Fruit fly (Drosophila melanogaster) whole organism, embryonic: ENCODE results near the gene CG4629.

Experiments used
- BtbVII ChIP-seq: fragments of 200-800 bp; sonication (Bioruptor generic); optimal IDR thresholded peaks from 3 replicates; lab custom pipeline; 2017; ENCODE audit warnings: missing biosample characterization, mild to moderate bottlenecking, missing genetic modification characterization
- C15 ChIP-seq: fragments of 200-800 bp; sonication (Bioruptor generic); IDR thresholded peaks from 3 replicates; pipeline ENCODE4 v1.3.6; 2022; ENCODE audit warnings: missing biosample characterization, missing genetic modification characterization
- CG10147 ChIP-seq: fragments of 200-800 bp; sonication (Bioruptor generic); optimal IDR thresholded peaks from 2 replicates; lab custom pipeline; 2019; ENCODE audit warnings: missing biosample characterization, mild to moderate bottlenecking, missing genetic modification characterization, moderate library complexity
- CG11085 ChIP-seq: fragments of 200-800 bp; sonication (Bioruptor generic); IDR thresholded peaks from 2 replicates; pipeline ENCODE4 v1.3.6; 2022; ENCODE audit warnings: missing biosample characterization, missing genetic modification characterization
- CG11247 ChIP-seq: fragments of 200-800 bp; sonication (Bioruptor generic); IDR thresholded peaks from 2 replicates; pipeline ENCODE4 v1.3.6; 2022; ENCODE audit warnings: missing biosample characterization, missing genetic modification characterization
- CG12104 ChIP-seq: fragments of 200-800 bp; sonication (Bioruptor generic); optimal IDR thresholded peaks from 3 replicates; lab custom pipeline; 2016; ENCODE audit warnings: missing biosample characterization, missing genetic modification characterization
- CG14860 ChIP-seq: fragments of 200-800 bp; sonication (Bioruptor generic); IDR thresholded peaks from 3 replicates; pipeline ENCODE4 v1.3.6; 2022; ENCODE audit warnings: missing biosample characterization, missing genetic modification characterization; ENCODE audit not compliant: partially characterized antibody
- CG1603 ChIP-seq: fragments of 200-800 bp; sonication (Bioruptor generic); optimal IDR thresholded peaks from 2 replicates; lab custom pipeline; 2019; ENCODE audit warnings: missing biosample characterization, mild to moderate bottlenecking, missing genetic modification characterization, moderate library complexity
- CG17385 ChIP-seq: fragments of 200-800 bp; sonication (Bioruptor generic); optimal IDR thresholded peaks from 3 replicates; lab custom pipeline; 2018; ENCODE audit warnings: missing biosample characterization, mild to moderate bottlenecking, missing genetic modification characterization
- CG17829 ChIP-seq: fragments of 200-800 bp; optimal IDR thresholded peaks from 2 replicates; lab custom pipeline; 2019; ENCODE audit warnings: missing biosample characterization, mild to moderate bottlenecking, missing genetic modification characterization, moderate library complexity
- CG17912 ChIP-seq: fragments of 200-800 bp; sonication (Bioruptor generic); optimal IDR thresholded peaks from 2 replicates; lab custom pipeline; 2018; ENCODE audit warnings: missing biosample characterization, mild to moderate bottlenecking, missing genetic modification characterization
- CG1792 ChIP-seq: fragments of 200-800 bp; sonication (Bioruptor generic); optimal IDR thresholded peaks from 2 replicates; lab custom pipeline; 2016; ENCODE audit warnings: missing biosample characterization, missing genetic modification characterization
- CG2120 ChIP-seq: fragments of 200-800 bp; sonication (Bioruptor generic); optimal IDR thresholded peaks from 3 replicates; lab custom pipeline; 2016; ENCODE audit warnings: missing biosample characterization, missing genetic modification characterization
- CG2889 ChIP-seq: fragments of 200-800 bp; sonication (Bioruptor generic); IDR thresholded peaks from 3 replicates; pipeline ENCODE4 v1.3.6; 2022; ENCODE audit warnings: missing biosample characterization, missing genetic modification characterization
- CG30020 ChIP-seq: fragments of 200-800 bp; optimal IDR thresholded peaks from 2 replicates; lab custom pipeline; 2019; ENCODE audit warnings: missing biosample characterization, mild to moderate bottlenecking, missing genetic modification characterization, moderate library complexity
- CG31388 ChIP-seq: fragments of 200-800 bp; sonication (Bioruptor generic); optimal IDR thresholded peaks from 2 replicates; lab custom pipeline; 2016; ENCODE audit warnings: missing biosample characterization, missing genetic modification characterization
- CG31441 ChIP-seq: fragments of 200-800 bp; sonication (Bioruptor generic); IDR thresholded peaks from 2 replicates; pipeline ENCODE4 v1.3.6; 2022; ENCODE audit warnings: missing biosample characterization, missing genetic modification characterization
- CG3281 ChIP-seq: fragments of 200-800 bp; sonication (Bioruptor generic); optimal IDR thresholded peaks from 3 replicates; lab custom pipeline; 2017; ENCODE audit warnings: missing biosample characterization, mild to moderate bottlenecking, missing genetic modification characterization
- CG3407 ChIP-seq: fragments of 200-800 bp; sonication (Bioruptor generic); optimal IDR thresholded peaks from 2 replicates; lab custom pipeline; 2018; ENCODE audit warnings: missing biosample characterization, mild to moderate bottlenecking, missing genetic modification characterization
- CG6765 ChIP-seq: fragments of 200-800 bp; sonication (Bioruptor generic); optimal IDR thresholded peaks from 3 replicates; lab custom pipeline; 2017; ENCODE audit warnings: missing biosample characterization, mild to moderate bottlenecking, missing genetic modification characterization
- CG7839 ChIP-seq: fragments of 200-800 bp; sonication (Bioruptor generic); optimal IDR thresholded peaks from 3 replicates; lab custom pipeline; 2018; ENCODE audit warnings: missing biosample characterization, mild to moderate bottlenecking, missing genetic modification characterization, moderate library complexity
- CG8944 ChIP-seq: fragments of 200-800 bp; sonication (Bioruptor generic); optimal IDR thresholded peaks from 3 replicates; lab custom pipeline; 2016; ENCODE audit warnings: missing biosample characterization, missing genetic modification characterization
- CG9609 ChIP-seq: fragments of 200-800 bp; sonication (Bioruptor generic); optimal IDR thresholded peaks from 3 replicates; lab custom pipeline; 2016; ENCODE audit warnings: missing biosample characterization, missing genetic modification characterization
- CG9932 ChIP-seq: fragments of 200-800 bp; sonication (Bioruptor generic); IDR thresholded peaks from 2 replicates; pipeline ENCODE4 v1.3.6; 2022; ENCODE audit warnings: missing biosample characterization, missing genetic modification characterization
- D ChIP-seq, 2 experiments: fragments of 200-800 bp in 1 of 2; fragments of >200 bp in 1 of 2; sonication (Bioruptor generic) in 1 of 2; optimal IDR thresholded peaks; 2 replicates in 1 of 2; 3 replicates in 1 of 2; lab custom pipeline; 2017; ENCODE audit warnings: mild to moderate bottlenecking in 1 of 2, missing biosample characterization in 1 of 2, missing genetic modification characterization in 1 of 2, missing genetic modification reagents in 1 of 2
- Dad ChIP-seq: fragments of 200-800 bp; sonication (Bioruptor generic); optimal IDR thresholded peaks from 3 replicates; lab custom pipeline; 2016; ENCODE audit warnings: missing biosample characterization, missing genetic modification characterization
- GATAe ChIP-seq: fragments of 200-800 bp; sonication (Bioruptor generic); conservative IDR thresholded peaks from 2 replicates; pipeline ENCODE4 v1.3.6; 2022; ENCODE audit warnings: missing biosample characterization, missing genetic modification characterization
- H15 ChIP-seq: fragments of 200-800 bp; sonication (Bioruptor generic); IDR thresholded peaks from 3 replicates; pipeline ENCODE4 v1.3.6; 2022; ENCODE audit warnings: missing biosample characterization, missing genetic modification characterization
- Hey ChIP-seq: fragments of 200-800 bp; sonication (Bioruptor generic); optimal IDR thresholded peaks from 3 replicates; lab custom pipeline; 2018; ENCODE audit warnings: missing biosample characterization, mild to moderate bottlenecking, missing genetic modification characterization
- Mes4 ChIP-seq: fragments of 200-800 bp; sonication (Bioruptor generic); optimal IDR thresholded peaks from 2 replicates; lab custom pipeline; 2016; ENCODE audit warnings: missing biosample characterization, missing genetic modification characterization
- NC2α ChIP-seq: fragments of 200-800 bp; sonication (Bioruptor generic); optimal IDR thresholded peaks from 2 replicates; lab custom pipeline; 2016; ENCODE audit warnings: missing biosample characterization, missing genetic modification characterization
- Neu2 ChIP-seq: fragments of 200-800 bp; sonication (Bioruptor generic); optimal IDR thresholded peaks from 3 replicates; lab custom pipeline; 2016; ENCODE audit warnings: missing biosample characterization, missing genetic modification characterization, borderline replicate concordance
- Poxn ChIP-seq: fragments of 200-800 bp; sonication (Bioruptor generic); IDR thresholded peaks from 2 replicates; pipeline ENCODE4 v1.3.6; 2022; ENCODE audit warnings: missing biosample characterization, missing genetic modification characterization
- Six4 ChIP-seq: fragments of 200-800 bp; sonication (Bioruptor generic); optimal IDR thresholded peaks from 2 replicates; lab custom pipeline; 2016; ENCODE audit warnings: missing biosample characterization, missing genetic modification characterization
- Stat92E ChIP-seq, 3 experiments: fragments of >200 bp in 2 of 3; fragments of 200-800 bp in 1 of 3; sonication (Bioruptor generic) in 1 of 3; optimal IDR thresholded peaks; 2 replicates each; lab custom pipeline; 2017 to 2019; ENCODE audit warnings: missing biosample characterization in 3 of 3, missing genetic modification characterization in 3 of 3, mild to moderate bottlenecking in 1 of 3, moderate library complexity in 1 of 3
- Tbp ChIP-seq: fragments of >200 bp; optimal IDR thresholded peaks from 2 replicates; lab custom pipeline; 2018; ENCODE audit warnings: missing biosample characterization, missing genetic modification characterization
- az2 ChIP-seq: fragments of 200-800 bp; sonication (Bioruptor generic); optimal IDR thresholded peaks from 3 replicates; lab custom pipeline; 2016; ENCODE audit warnings: missing biosample characterization, missing genetic modification characterization
- br ChIP-seq: fragments of >200 bp; optimal IDR thresholded peaks from 2 replicates; lab custom pipeline; 2017
- dm ChIP-seq: fragments of 200-800 bp; sonication (Bioruptor generic); optimal IDR thresholded peaks from 3 replicates; lab custom pipeline; 2016; ENCODE audit warnings: missing biosample characterization, missing genetic modification characterization
- eve ChIP-seq, 2 experiments: fragments of >200 bp; optimal IDR thresholded peaks; 2 replicates each; lab custom pipeline; 2017; ENCODE audit warnings: missing biosample characterization in 2 of 2, missing genetic modification characterization in 2 of 2
- fd64A ChIP-seq: fragments of 200-800 bp; sonication (Bioruptor generic); optimal IDR thresholded peaks from 3 replicates; lab custom pipeline; 2018; ENCODE audit warnings: missing biosample characterization, mild to moderate bottlenecking, missing genetic modification characterization
- kay ChIP-seq: fragments of 200-800 bp; sonication (Bioruptor generic); optimal IDR thresholded peaks from 2 replicates; lab custom pipeline; 2016; ENCODE audit warnings: missing biosample characterization, missing genetic modification characterization
- knrl ChIP-seq: fragments of 200-800 bp; sonication (Bioruptor generic); IDR thresholded peaks from 3 replicates; pipeline ENCODE4 v1.3.6; 2022; ENCODE audit warnings: missing biosample characterization, missing genetic modification characterization; ENCODE audit not compliant: partially characterized antibody
- mam ChIP-seq: fragments of 200-800 bp; sonication (Bioruptor generic); optimal IDR thresholded peaks from 3 replicates; lab custom pipeline; 2016; ENCODE audit warnings: missing biosample characterization, missing genetic modification characterization
- oc ChIP-seq: fragments of 200-800 bp; sonication (Bioruptor generic); optimal IDR thresholded peaks from 2 replicates; lab custom pipeline; 2018; ENCODE audit warnings: missing biosample characterization, mild to moderate bottlenecking, missing genetic modification characterization, moderate library complexity
- repo ChIP-seq: fragments of 200-800 bp; sonication (Bioruptor generic); optimal IDR thresholded peaks from 2 replicates; lab custom pipeline; 2016; ENCODE audit warnings: missing biosample characterization, missing genetic modification characterization
- run ChIP-seq: fragments of 200-800 bp; sonication (Bioruptor generic); optimal IDR thresholded peaks from 3 replicates; lab custom pipeline; 2018; ENCODE audit warnings: missing biosample characterization, mild to moderate bottlenecking, missing genetic modification characterization
- schlank ChIP-seq: fragments of 200-800 bp; sonication (Bioruptor generic); optimal IDR thresholded peaks from 2 replicates; lab custom pipeline; 2018; ENCODE audit warnings: missing biosample characterization, mild to moderate bottlenecking, missing genetic modification characterization
- sens ChIP-seq: fragments of 200-800 bp; sonication (Bioruptor generic); peaks from one replicate; lab custom pipeline; 2016; ENCODE audit warnings: missing biosample characterization, missing genetic modification characterization
- sim ChIP-seq: fragments of 200-800 bp; sonication (Bioruptor generic); IDR thresholded peaks from 2 replicates; pipeline ENCODE4 v1.3.6; 2022; ENCODE audit warnings: missing biosample characterization, missing genetic modification characterization
- wor ChIP-seq: fragments of 200-800 bp; sonication (Bioruptor generic); IDR thresholded peaks from 2 replicates; pipeline ENCODE4 v1.3.6; 2022; ENCODE audit warnings: missing biosample characterization, missing genetic modification characterization

The CG4629 gene

DNA sequence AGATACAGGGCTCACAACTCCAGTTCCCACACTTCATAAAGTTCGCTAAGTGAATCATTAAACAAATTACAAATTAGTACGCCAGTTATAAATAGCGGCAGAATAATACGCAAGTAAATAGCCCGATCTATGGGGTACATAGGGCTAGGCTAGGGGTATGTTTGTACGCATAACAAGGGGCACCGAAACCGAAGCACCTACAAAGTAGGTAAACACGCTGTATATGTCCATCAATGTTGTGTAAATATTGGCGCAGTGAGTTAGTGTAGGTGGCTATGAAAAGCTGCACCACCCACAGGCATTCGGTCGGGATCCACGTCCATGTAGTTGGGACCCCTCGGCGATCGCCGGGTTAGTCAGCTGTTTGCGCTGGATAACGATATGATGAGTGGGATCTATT lies 30.1 kb downstream of the CG4629 start (continued):
- TF ChIP-seq CG31441, result peak; percentile 91
- TF ChIP-seq oc (tag; lab: Kevin White, UChicago), result peak; percentile 92
- peak in 1 of 3 experiments; percentile 58 for TF ChIP-seq Stat92E (GFP tag; optimal IDR thresholded peaks at IDR 0.05; lab: Kevin White, UChicago)
- peak; percentile 93 for TF ChIP-seq CG12104 (GFP tag; lab: Kevin White, UChicago)
- TF ChIP-seq knrl, result no peak
- peak; percentile 58; the same call in 1 of the 2 replicates for TF ChIP-seq wor (GFP tag; lab: Robert Waterston, UW)
- peak; percentile 80 for TF ChIP-seq CG11085 (GFP tag; lab: Robert Waterston, UW)
- TF ChIP-seq CG11247 (GFP tag; lab: Robert Waterston, UW), result peak; percentile 91
- TF ChIP-seq Poxn, result 0 out of 2 replicates have a peak, but pooled peaks have one; percentile 46
- TF ChIP-seq CG1603 (tag; lab: Kevin White, UChicago), result peak; percentile 96
- peak; percentile 95 for TF ChIP-seq NC2α (GFP tag; lab: Kevin White, UChicago)
- peak; percentile 95 for TF ChIP-seq schlank
- peak; percentile 86 for TF ChIP-seq CG9609 (GFP tag; lab: Kevin White, UChicago)
- TF ChIP-seq Dad (GFP tag; lab: Kevin White, UChicago), result peak; percentile 90
- peak; percentile 83 for TF ChIP-seq CG7839 (tag; lab: Kevin White, UChicago)
- TF ChIP-seq kay (GFP tag; lab: Kevin White, UChicago), result peak; percentile 86
- TF ChIP-seq CG31388 (GFP tag; lab: Kevin White, UChicago), result peak; percentile 75
- no peak for TF ChIP-seq eve (GFP tag; optimal IDR thresholded peaks at IDR 0.05; lab: Kevin White, UChicago)
- peak; percentile 92 for TF ChIP-seq CG8944 (GFP tag; lab: Kevin White, UChicago)
- peak; percentile 93 for TF ChIP-seq Six4
- TF ChIP-seq Hey (tag; lab: Kevin White, UChicago), result peak; percentile 94
- peak; percentile 71; the same call in 2 of the 3 replicates for TF ChIP-seq C15
- peak; percentile 99 for TF ChIP-seq fd64A
- no peak for TF ChIP-seq Tbp (GFP tag; lab: Kevin White, UChicago)
- peak; percentile 88 for TF ChIP-seq run
- peak; percentile 87 for TF ChIP-seq CG2120 (GFP tag; lab: Kevin White, UChicago)
- peak; percentile 77 for TF ChIP-seq CG17829
- no peak for TF ChIP-seq D (optimal IDR thresholded peaks at IDR 0.05; lab: Kevin White, UChicago)
- peak; percentile 96 for TF ChIP-seq D (GFP tag; optimal IDR thresholded peaks at IDR 0.05; lab: Kevin White, UChicago)
- TF ChIP-seq CG3407, result peak; percentile 99
- peak; percentile 54 for TF ChIP-seq CG30020
- peak; percentile 82 for TF ChIP-seq CG17385 (GFP tag; lab: Kevin White, UChicago)
- TF ChIP-seq CG9932 (GFP tag; lab: Robert Waterston, UW), result peak; percentile 87
- peak; percentile 95 for TF ChIP-seq BtbVII (GFP tag; lab: Kevin White, UChicago)
- peak; percentile 93 for TF ChIP-seq Mes4
- peak; percentile 87 for TF ChIP-seq CG6765 (GFP tag; lab: Kevin White, UChicago)
- TF ChIP-seq H15, result peak; percentile 83
- peak; percentile 98 for TF ChIP-seq sens (GFP tag; lab: Kevin White, UChicago)
- peak; percentile 94 for TF ChIP-seq CG17912
- TF ChIP-seq az2 (GFP tag; lab: Kevin White, UChicago), result peak; percentile 66
- TF ChIP-seq CG2889 (GFP tag; lab: Robert Waterston, UW), result peak; percentile 50; the same call in 2 of the 3 replicates
- peak; percentile 57 for TF ChIP-seq CG10147 (GFP tag; lab: Kevin White, UChicago)
- no peak for TF ChIP-seq CG14860 (GFP tag; lab: Robert Waterston, UW)
- TF ChIP-seq repo (GFP tag; lab: Kevin White, UChicago), result peak; percentile 92
- TF ChIP-seq CG1792 (GFP tag; lab: Kevin White, UChicago), result peak; percentile 97
- TF ChIP-seq br (lab: Kevin White, UChicago), result no peak
- TF ChIP-seq dm (GFP tag; lab: Kevin White, UChicago), result peak; percentile 82
- TF ChIP-seq CG3281 (GFP tag; lab: Kevin White, UChicago), result peak; percentile 90
- peak; percentile 54 for TF ChIP-seq Neu2 (GFP tag; lab: Kevin White, UChicago)
- peak; percentile 95 for TF ChIP-seq sim
- peak; percentile 91 for TF ChIP-seq mam (GFP tag; lab: Kevin White, UChicago)
- peak; percentile 47; the same call in 1 of the 2 replicates for TF ChIP-seq GATAe (GFP tag; lab: Robert Waterston, UW)
